Fruit fly (Drosophila melanogaster) whole organism, larva: ENCODE data around the gene Nubp2.

Experiments used
- noc ChIP-seq: fragments of 200-800 bp; sonication (Bioruptor generic); optimal IDR thresholded peaks from 3 replicates; lab custom pipeline; 2019; ENCODE audit warnings: missing biosample characterization, mild to moderate bottlenecking, missing genetic modification characterization, moderate library complexity

The Nubp2 gene

DNA sequence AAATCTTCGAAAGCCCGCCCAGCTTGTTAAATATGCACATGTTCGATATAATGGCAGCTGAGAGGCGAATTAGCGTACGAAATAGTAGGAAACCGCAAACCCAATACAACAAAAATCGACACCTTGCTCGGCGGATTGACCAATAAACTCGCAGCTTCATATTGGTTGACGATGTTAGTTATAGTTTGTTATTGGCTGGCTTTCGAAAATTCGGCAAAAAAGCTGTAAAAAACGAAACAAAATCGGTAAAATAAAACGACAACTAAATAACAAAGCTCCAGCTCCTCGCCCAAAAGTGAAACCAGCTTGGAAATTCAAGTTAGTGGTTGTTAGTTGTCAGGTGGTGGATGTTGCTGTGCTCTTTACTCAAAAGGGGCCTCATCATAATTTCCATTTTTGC is 37.4 kb downstream of the Nubp2 start:
- TF ChIP-seq noc = no peak

DNA sequence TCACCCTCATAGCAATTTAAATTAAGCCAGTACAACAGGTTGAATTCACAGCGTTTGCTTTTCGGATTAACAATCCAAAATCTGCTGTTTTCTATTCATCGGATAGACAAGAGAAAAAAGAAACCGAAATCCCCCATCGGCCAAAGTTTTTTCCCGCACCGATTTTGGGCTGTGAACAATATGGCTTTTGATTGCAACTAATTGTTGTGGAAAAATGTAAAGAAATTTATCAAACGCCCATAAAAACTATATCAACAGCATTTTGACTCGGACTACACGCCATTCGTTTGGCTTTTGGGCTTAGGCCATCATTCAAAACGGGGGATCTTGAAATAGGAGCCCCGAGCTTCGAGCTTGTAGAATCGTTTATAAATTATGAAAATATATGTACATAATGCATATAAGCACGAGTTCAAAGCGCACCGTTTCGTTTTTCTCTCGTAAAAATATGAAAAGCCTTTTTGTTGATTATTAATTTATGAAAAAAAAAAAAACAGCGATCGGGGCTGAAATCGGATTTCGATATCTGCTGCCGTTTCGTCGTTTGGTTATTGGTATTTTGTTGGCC is 39.3 kb downstream of the Nubp2 start:
- no peak for TF ChIP-seq noc

DNA sequence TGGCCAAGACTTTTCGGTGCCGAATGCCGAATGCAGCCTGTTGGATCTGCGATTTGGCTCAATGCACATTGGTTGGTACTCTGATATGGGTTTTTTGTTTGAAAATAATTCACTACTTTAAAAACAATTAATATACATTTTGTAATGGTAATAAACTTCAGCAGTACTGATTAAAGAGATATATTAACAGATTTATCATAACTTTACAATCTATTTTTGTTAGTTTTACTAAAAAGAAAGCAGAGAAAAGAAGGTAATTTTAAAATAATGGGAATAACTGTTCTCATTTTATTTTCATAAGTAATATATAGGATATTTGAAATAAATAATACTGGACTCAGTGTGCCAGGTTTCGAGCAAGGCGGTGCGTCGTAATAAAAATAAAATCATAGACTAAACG is 43.8 kb downstream of the Nubp2 start:
- no peak for TF ChIP-seq noc

DNA sequence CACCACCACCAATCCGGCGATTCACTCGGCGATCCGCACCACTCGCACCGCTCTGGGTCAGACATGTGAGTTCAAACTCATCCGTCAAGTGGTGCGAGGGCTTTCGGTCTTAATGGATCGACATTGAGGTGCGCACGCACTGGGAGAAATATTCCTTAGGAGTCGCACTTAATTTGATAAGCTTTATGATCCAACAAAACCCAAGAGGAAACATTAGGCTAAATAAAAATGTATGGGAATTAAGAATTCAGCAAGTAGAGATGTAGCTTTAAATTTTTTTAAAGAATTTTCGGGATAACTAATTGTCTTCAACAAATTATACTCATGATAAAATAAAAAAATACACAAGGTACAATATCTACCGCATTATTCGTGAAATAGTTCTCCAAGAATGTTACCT is 50.1 kb downstream of the Nubp2 start:
- no peak for TF ChIP-seq noc
